Worm (Caenorhabditis elegans): ENCODE data around the gene ttbk-2.2.

ttbk-2.2 gene

DNA sequence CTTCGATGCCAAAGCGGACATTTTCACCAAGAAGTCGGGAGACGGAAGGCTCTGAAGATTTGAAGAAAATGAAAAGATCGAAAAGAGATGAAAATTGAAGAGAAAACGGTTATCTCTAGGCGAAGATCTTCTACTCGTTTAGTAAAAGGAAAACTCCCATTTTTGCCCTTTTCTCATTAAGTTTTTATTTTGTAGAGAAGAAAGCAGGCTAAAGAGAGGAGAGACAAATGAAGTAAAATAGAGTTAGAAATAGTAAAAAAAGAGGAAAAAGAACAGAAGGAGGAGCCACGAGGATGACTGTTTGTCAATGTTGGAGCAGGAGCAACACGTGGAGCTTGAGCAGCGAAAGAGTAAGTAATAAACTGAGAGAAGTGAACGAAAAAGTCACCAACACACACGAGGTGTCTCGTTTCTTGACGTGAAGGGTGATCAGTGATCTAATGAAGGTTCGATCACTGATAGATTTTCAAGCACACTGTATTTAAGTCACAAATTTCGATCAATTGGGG is 22.1 kb upstream of the ttbk-2.2 start, which contains the start of gene ivd-1:
Gene ivd-1, minus strand, starts transcription at position 51 of the 509 bp plus-strand sequence.
- TF ChIP-seq duxl-1 (tag; optimal IDR thresholded peaks at IDR 0.05; ENCODE audit: poor library complexity) (no peak), skn-1 (tag; optimal IDR thresholded peaks at IDR 0.05) (no peak), ZK546.5 (tag; optimal IDR thresholded peaks at IDR 0.05) (no peak), set-16 (GFP tag; IDR thresholded peaks at IDR 0.05) (no peak), fkh-10 (GFP tag; optimal IDR thresholded peaks at IDR 0.05) (no peak), unc-62 (GFP tag; optimal IDR thresholded peaks at IDR 0.05 in 1 of 2) (peak in 1 of 2 experiments; percentile 68), unc-62 (tag; optimal IDR thresholded peaks at IDR 0.05) (no peak), mxl-3 (GFP tag; optimal IDR thresholded peaks at IDR 0.05) (peak; percentile 75), nhr-48 (tag; optimal IDR thresholded peaks at IDR 0.05) (peak; percentile 29), ctbp-1 (GFP tag; IDR thresholded peaks at IDR 0.05) (no peak), daf-16 (GFP tag; optimal IDR thresholded peaks at IDR 0.05) (no peak), daf-16 (tag; optimal IDR thresholded peaks at IDR 0.05) (peak; percentile 60), F10B5.3 (tag; optimal IDR thresholded peaks at IDR 0.05) (no peak), Y48G9A.11 (GFP tag; IDR thresholded peaks at IDR 0.05) (no peak), php-3 (GFP tag; IDR thresholded peaks at IDR 0.05) (no peak), Y5F2A.4 (GFP tag; optimal IDR thresholded peaks at IDR 0.05) (no peak), dmd-9 (GFP tag; IDR thresholded peaks at IDR 0.05) (no peak), ceh-82 (tag; optimal IDR thresholded peaks at IDR 0.05) (no peak), ceh-32 (tag; optimal IDR thresholded peaks at IDR 0.05; ENCODE audit: poor library complexity) (no peak), nhr-10 (tag; optimal IDR thresholded peaks at IDR 0.05) (no peak), Y105C5A.15 (GFP tag; IDR thresholded peaks at IDR 0.05) (no peak), hlh-30 (tag; optimal IDR thresholded peaks at IDR 0.05; ENCODE audit: insufficient read depth) (peak; percentile 88), pqm-1 (tag; optimal IDR thresholded peaks at IDR 0.05) (peak; percentile 21), zip-11 (GFP tag; IDR thresholded peaks at IDR 0.05) (no peak), lin-13 (GFP tag; optimal IDR thresholded peaks at IDR 0.05) (no peak), hmg-1.1 (GFP tag; IDR thresholded peaks at IDR 0.05) (no peak), lsy-2 (tag; optimal IDR thresholded peaks at IDR 0.05) (peak in 1 of 2 experiments; percentile 48), D1046.2 (GFP tag; IDR thresholded peaks at IDR 0.05) (no peak), mdl-1 (tag; optimal IDR thresholded peaks at IDR 0.05) (peak in 1 of 2 experiments; percentile 77), tra-1 (GFP tag; IDR thresholded peaks at IDR 0.05) (no peak), hlh-11 (tag; optimal IDR thresholded peaks at IDR 0.05) (peak; percentile 77), egl-27 (tag; optimal IDR thresholded peaks at IDR 0.05) (no peak), dve-1 (tag; optimal IDR thresholded peaks at IDR 0.05; ENCODE audit: insufficient read depth) (peak; percentile 75), ama-1 (optimal IDR thresholded peaks at IDR 0.05) (no peak), nhr-11 (tag; optimal IDR thresholded peaks at IDR 0.05) (no peak), zip-2 (tag; optimal IDR thresholded peaks at IDR 0.05) (no peak), mes-2 (tag; optimal IDR thresholded peaks at IDR 0.05; ENCODE audit: poor library complexity, severe bottlenecking) (peak; percentile 38), ces-1 (GFP tag; optimal IDR thresholded peaks at IDR 0.05) (no peak), ceh-20 (GFP tag; IDR thresholded peaks at IDR 0.05) (no peak), sdz-12 (GFP tag; optimal IDR thresholded peaks at IDR 0.05) (no peak), lin-29 (GFP tag; IDR thresholded peaks at IDR 0.05) (no peak), nhr-102 (tag; optimal IDR thresholded peaks at IDR 0.05) (no peak), nhr-111 (GFP tag; optimal IDR thresholded peaks at IDR 0.05) (no peak), rbr-2 (tag; optimal IDR thresholded peaks at IDR 0.05) (no peak), mxl-2 (GFP tag; conservative IDR thresholded peaks at IDR 0.05) (no peak), mep-1 (tag; optimal IDR thresholded peaks at IDR 0.05) (peak; percentile 50), dmd-6 (GFP tag; IDR thresholded peaks at IDR 0.05) (peak; percentile 83), gei-8 (GFP tag; optimal IDR thresholded peaks at IDR 0.05) (no peak), snpc-1.2 (GFP tag; IDR thresholded peaks at IDR 0.05) (0 out of 2 replicates have a peak, but pooled peaks have one; percentile 14), aha-1 (tag) (peak; percentile 46), lim-7 (GFP tag; IDR thresholded peaks at IDR 0.05) (no peak), daf-12 (tag; optimal IDR thresholded peaks at IDR 0.05) (no peak)

All from whole organism, L4 larva.